Worm (Caenorhabditis elegans): ENCODE measurements around the gene K03H6.1.

DNA sequence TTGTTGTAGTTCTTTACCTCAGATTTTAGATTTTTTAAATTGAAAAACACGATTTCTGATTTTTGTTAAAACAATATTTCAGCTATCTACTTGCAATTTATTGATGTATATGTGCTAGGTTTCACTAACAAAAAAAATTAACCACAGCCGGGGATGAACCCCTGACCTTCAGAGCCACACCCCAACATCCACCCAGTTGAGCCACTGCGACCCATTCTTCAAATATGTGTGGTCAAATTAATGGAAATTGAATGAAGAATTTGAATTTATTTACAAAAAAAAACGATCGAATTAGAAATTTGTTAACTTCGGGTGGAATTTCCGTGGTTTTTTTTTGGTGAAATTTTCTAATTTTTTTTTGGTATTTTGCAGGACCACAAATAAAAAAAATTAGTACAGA lies 44.9 kb upstream of the K03H6.1 start:
- TF ChIP-seq dmd-4 (tag; optimal IDR thresholded peaks at IDR 0.05; ENCODE audit: borderline replicate concordance) (no peak), fkh-10 (GFP tag; optimal IDR thresholded peaks at IDR 0.05) (no peak), pha-2 (tag; optimal IDR thresholded peaks at IDR 0.05) (no peak), ttx-3 (tag; optimal IDR thresholded peaks at IDR 0.05) (no peak), nhr-11 (tag; optimal IDR thresholded peaks at IDR 0.05) (no peak), pat-9 (tag; optimal IDR thresholded peaks at IDR 0.05) (no peak), T23F11.4 (GFP tag; optimal IDR thresholded peaks at IDR 0.05) (no peak), hlh-30 (tag; optimal IDR thresholded peaks at IDR 0.05; ENCODE audit: insufficient read depth) (no peak), ceh-24 (tag; optimal IDR thresholded peaks at IDR 0.05) (no peak), pha-4 (tag; optimal IDR thresholded peaks at IDR 0.05) (no peak)
